Fruit fly (Drosophila melanogaster) whole organism, embryonic: ENCODE measurements around the gene Nak.

ENCODE experiments used
- Atf3 ChIP-seq: fragments of 200-800 bp; sonication (Bioruptor generic); optimal IDR thresholded peaks from 3 replicates; lab custom pipeline; 2016; ENCODE audit warnings: missing biosample characterization, missing genetic modification characterization
- Awh ChIP-seq: fragments of 200-800 bp; sonication (Bioruptor generic); IDR thresholded peaks from 2 replicates; pipeline ENCODE4, ENCODE4 v1.3.6; 2022; ENCODE audit warnings: missing biosample characterization, missing genetic modification characterization
- Bgb ChIP-seq: fragments of 200-800 bp; sonication (Bioruptor generic); IDR thresholded peaks from 2 replicates; pipeline ENCODE4 v1.3.6; 2022; ENCODE audit warnings: missing biosample characterization, missing genetic modification characterization; ENCODE audit not compliant: partially characterized antibody
- BtbVII ChIP-seq: fragments of 200-800 bp; sonication (Bioruptor generic); optimal IDR thresholded peaks from 3 replicates; lab custom pipeline; 2017; ENCODE audit warnings: missing biosample characterization, mild to moderate bottlenecking, missing genetic modification characterization
- CG10209 ChIP-seq: fragments of 200-800 bp; sonication (Bioruptor generic); optimal IDR thresholded peaks from 3 replicates; lab custom pipeline; 2017; ENCODE audit warnings: missing biosample characterization, mild to moderate bottlenecking, missing genetic modification characterization, missing genetic modification reagents
- CG10267 ChIP-seq: fragments of 200-800 bp; sonication (Bioruptor generic); optimal IDR thresholded peaks from 2 replicates; lab custom pipeline; 2018; ENCODE audit warnings: missing biosample characterization, mild to moderate bottlenecking, missing genetic modification characterization, moderate library complexity
- CG10274 ChIP-seq: fragments of 200-800 bp; sonication (Bioruptor generic); optimal IDR thresholded peaks from 3 replicates; lab custom pipeline; 2017; ENCODE audit warnings: missing biosample characterization, mild to moderate bottlenecking, missing genetic modification characterization
- CG10565 ChIP-seq: fragments of 200-800 bp; sonication (Bioruptor generic); optimal IDR thresholded peaks from 3 replicates; lab custom pipeline; 2016; ENCODE audit warnings: missing biosample characterization, mild to moderate bottlenecking, missing genetic modification characterization
- CG12104 ChIP-seq: fragments of 200-800 bp; sonication (Bioruptor generic); optimal IDR thresholded peaks from 3 replicates; lab custom pipeline; 2016; ENCODE audit warnings: missing biosample characterization, missing genetic modification characterization
- CG13894 ChIP-seq: fragments of 200-800 bp; sonication (Bioruptor generic); optimal IDR thresholded peaks from 3 replicates; lab custom pipeline; 2018; ENCODE audit warnings: missing biosample characterization, mild to moderate bottlenecking, missing genetic modification characterization, moderate library complexity
- CG15514 ChIP-seq: fragments of 200-800 bp; sonication (Bioruptor generic); optimal IDR thresholded peaks from 3 replicates; lab custom pipeline; 2017; ENCODE audit warnings: missing biosample characterization, missing genetic modification characterization, mild to moderate bottlenecking, moderate library complexity, missing genetic modification reagents
- CG16779 ChIP-seq: fragments of 200-800 bp; sonication (Bioruptor generic); IDR thresholded peaks from 2 replicates; pipeline ENCODE4 v1.3.6; 2022; ENCODE audit warnings: missing biosample characterization, missing genetic modification characterization
- CG17328 ChIP-seq: fragments of 200-800 bp; sonication (Bioruptor generic); IDR thresholded peaks from 2 replicates; pipeline ENCODE4 v1.3.6; 2022; ENCODE audit warnings: missing biosample characterization, missing genetic modification characterization
- CG17385 ChIP-seq: fragments of 200-800 bp; sonication (Bioruptor generic); optimal IDR thresholded peaks from 3 replicates; lab custom pipeline; 2018; ENCODE audit warnings: missing biosample characterization, mild to moderate bottlenecking, missing genetic modification characterization
- CG17802 ChIP-seq: fragments of 200-800 bp; sonication (Bioruptor generic); optimal IDR thresholded peaks from 2 replicates; lab custom pipeline; 2018; ENCODE audit warnings: missing biosample characterization, mild to moderate bottlenecking, missing genetic modification characterization, moderate library complexity
- CG18262 ChIP-seq: fragments of 200-800 bp; optimal IDR thresholded peaks from 3 replicates; lab custom pipeline; 2019; ENCODE audit warnings: missing biosample characterization, mild to moderate bottlenecking, missing genetic modification characterization, moderate library complexity
- CG2712 ChIP-seq: fragments of 200-800 bp; optimal IDR thresholded peaks from 3 replicates; lab custom pipeline; 2019; ENCODE audit warnings: missing biosample characterization, mild to moderate bottlenecking, missing genetic modification characterization, moderate library complexity
- CG6254 ChIP-seq: fragments of 200-800 bp; sonication (Bioruptor generic); optimal IDR thresholded peaks from 3 replicates; lab custom pipeline; 2017; ENCODE audit warnings: mild to moderate bottlenecking, missing biosample characterization, missing genetic modification reagents, missing genetic modification characterization
- CG7928 ChIP-seq: fragments of 200-800 bp; sonication (Bioruptor generic); optimal IDR thresholded peaks from 2 replicates; lab custom pipeline; 2017; ENCODE audit warnings: missing biosample characterization, mild to moderate bottlenecking, missing genetic modification characterization
- CG8281 ChIP-seq: fragments of 200-800 bp; sonication (Bioruptor generic); optimal IDR thresholded peaks from 2 replicates; lab custom pipeline; 2018; ENCODE audit warnings: missing biosample characterization, mild to moderate bottlenecking, missing genetic modification characterization, moderate library complexity
- CG8478 ChIP-seq: fragments of >200 bp; optimal IDR thresholded peaks from 2 replicates; lab custom pipeline; 2018
- CG8765 ChIP-seq: fragments of 200-800 bp; sonication (Bioruptor generic); IDR thresholded peaks from 2 replicates; pipeline ENCODE4 v1.3.6; 2022; ENCODE audit warnings: missing biosample characterization, missing genetic modification characterization
- Deaf1 ChIP-seq: fragments of 200-800 bp; optimal IDR thresholded peaks from 3 replicates; lab custom pipeline; 2019; ENCODE audit warnings: missing biosample characterization, mild to moderate bottlenecking, missing genetic modification characterization, moderate library complexity
- E2f1 ChIP-seq: fragments of 200-800 bp; sonication (Bioruptor generic); IDR thresholded peaks from 2 replicates; pipeline ENCODE4 v1.3.6; 2022; ENCODE audit warnings: missing biosample characterization, missing genetic modification characterization
- Hr51 ChIP-seq, 2 experiments: fragments of 200-800 bp; sonication (Bioruptor generic); optimal IDR thresholded peaks; 2 replicates in 1 of 2; 3 replicates in 1 of 2; lab custom pipeline; 2016 to 2018; ENCODE audit warnings: missing biosample characterization in 2 of 2, missing genetic modification characterization in 2 of 2, mild to moderate bottlenecking in 1 of 2, moderate library complexity in 1 of 2
- Hr78 ChIP-seq, 2 experiments: fragments of 200-800 bp in 1 of 2; fragments of >200 bp in 1 of 2; sonication (Bioruptor generic) in 1 of 2; optimal IDR thresholded peaks; 2 replicates each; lab custom pipeline; 2017 to 2019; ENCODE audit warnings: missing biosample characterization in 2 of 2, missing genetic modification characterization in 2 of 2, mild to moderate bottlenecking in 1 of 2, moderate library complexity in 1 of 2
- Mes4 ChIP-seq: fragments of 200-800 bp; sonication (Bioruptor generic); optimal IDR thresholded peaks from 2 replicates; lab custom pipeline; 2016; ENCODE audit warnings: missing biosample characterization, missing genetic modification characterization
- PHDP ChIP-seq: fragments of 200-800 bp; sonication (Bioruptor generic); optimal IDR thresholded peaks from 3 replicates; lab custom pipeline; 2018; ENCODE audit warnings: missing biosample characterization, mild to moderate bottlenecking, missing genetic modification characterization, moderate library complexity
- TFAM ChIP-seq: fragments of 200-800 bp; sonication (Bioruptor generic); optimal IDR thresholded peaks from 2 replicates; lab custom pipeline; 2017; ENCODE audit warnings: missing biosample characterization, missing genetic modification characterization, inconsistent platforms
- YL-1 ChIP-seq: fragments of 200-800 bp; sonication (Bioruptor generic); optimal IDR thresholded peaks from 3 replicates; lab custom pipeline; 2017; ENCODE audit warnings: missing biosample characterization, mild to moderate bottlenecking, missing genetic modification characterization
- ap ChIP-seq: fragments of 200-800 bp; sonication (Bioruptor generic); IDR thresholded peaks from 2 replicates; pipeline ENCODE4 v1.3.6; 2022; ENCODE audit warnings: missing biosample characterization, missing genetic modification characterization
- ase ChIP-seq: fragments of 200-800 bp; sonication (Bioruptor generic); IDR thresholded peaks from 3 replicates; pipeline ENCODE4 v1.3.6; 2022; ENCODE audit warnings: missing biosample characterization, missing genetic modification characterization
- bcd ChIP-seq: fragments of 200-800 bp; sonication (Bioruptor generic); optimal IDR thresholded peaks from 2 replicates; lab custom pipeline; 2017; ENCODE audit warnings: missing biosample characterization, mild to moderate bottlenecking, missing genetic modification characterization
- ci ChIP-seq: fragments of 200-800 bp; sonication (Bioruptor generic); IDR thresholded peaks from 3 replicates; pipeline ENCODE4 v1.3.6; 2022; ENCODE audit warnings: missing biosample characterization, missing genetic modification characterization
- dimm ChIP-seq: fragments of 200-800 bp; sonication (Bioruptor generic); IDR thresholded peaks from 2 replicates; pipeline ENCODE4 v1.3.6; 2022; ENCODE audit warnings: missing biosample characterization, missing genetic modification characterization
- fd96Cb ChIP-seq: fragments of 200-800 bp; sonication (Bioruptor generic); optimal IDR thresholded peaks from 2 replicates; lab custom pipeline; 2018; ENCODE audit warnings: missing biosample characterization, mild to moderate bottlenecking, missing genetic modification characterization, moderate library complexity
- fu2 ChIP-seq: fragments of 200-800 bp; sonication (Bioruptor generic); optimal IDR thresholded peaks from 2 replicates; lab custom pipeline; 2016; ENCODE audit warnings: missing biosample characterization, missing genetic modification characterization
- jing ChIP-seq: fragments of 200-800 bp; sonication (Bioruptor generic); optimal IDR thresholded peaks from 2 replicates; lab custom pipeline; 2018; ENCODE audit warnings: missing biosample characterization, mild to moderate bottlenecking, missing genetic modification characterization
- luna ChIP-seq: fragments of 200-800 bp; sonication (Bioruptor generic); optimal IDR thresholded peaks from 2 replicates; lab custom pipeline; 2016; ENCODE audit warnings: missing biosample characterization, missing genetic modification characterization
- nau ChIP-seq: fragments of 200-800 bp; sonication (Bioruptor generic); optimal IDR thresholded peaks from 3 replicates; lab custom pipeline; 2017; ENCODE audit warnings: missing biosample characterization, mild to moderate bottlenecking, missing genetic modification characterization, missing genetic modification reagents
- oc ChIP-seq: fragments of 200-800 bp; sonication (Bioruptor generic); optimal IDR thresholded peaks from 2 replicates; lab custom pipeline; 2018; ENCODE audit warnings: missing biosample characterization, mild to moderate bottlenecking, missing genetic modification characterization, moderate library complexity
- peb ChIP-seq: fragments of 200-800 bp; sonication (Bioruptor generic); IDR thresholded peaks from 2 replicates; pipeline ENCODE4 v1.3.6; 2022; ENCODE audit warnings: missing biosample characterization, missing genetic modification characterization
- row ChIP-seq: fragments of 200-800 bp; sonication (Bioruptor generic); IDR thresholded peaks from 3 replicates; pipeline ENCODE4 v1.3.6; 2022; ENCODE audit warnings: missing biosample characterization, missing genetic modification characterization
- sc ChIP-seq, 3 experiments: fragments of >200 bp in 2 of 3; fragments of 200-800 bp in 1 of 3; sonication (Bioruptor generic) in 1 of 3; optimal IDR thresholded peaks; 2 replicates in 2 of 3; 3 replicates in 1 of 3; lab custom pipeline; 2017; ENCODE audit warnings: mild to moderate bottlenecking in 1 of 3, missing biosample characterization in 1 of 3, missing genetic modification characterization in 1 of 3, missing genetic modification reagents in 1 of 3
- stwl ChIP-seq: fragments of 200-800 bp; sonication (Bioruptor generic); optimal IDR thresholded peaks from 3 replicates; lab custom pipeline; 2018; ENCODE audit warnings: missing biosample characterization, mild to moderate bottlenecking, missing genetic modification characterization, moderate library complexity
- unpg ChIP-seq: fragments of 200-800 bp; sonication (Bioruptor generic); optimal IDR thresholded peaks from 3 replicates; lab custom pipeline; 2018; ENCODE audit warnings: missing biosample characterization, mild to moderate bottlenecking, missing genetic modification characterization, moderate library complexity
- vnd ChIP-seq: fragments of 200-800 bp; sonication (Bioruptor generic); IDR thresholded peaks from 3 replicates; pipeline ENCODE4 v1.3.6; 2022; ENCODE audit warnings: missing biosample characterization, missing genetic modification characterization; ENCODE audit not compliant: partially characterized antibody
- vvl ChIP-seq: fragments of 200-800 bp; sonication (Bioruptor generic); IDR thresholded peaks from 2 replicates; pipeline ENCODE4 v1.3.6; 2022; ENCODE audit warnings: missing biosample characterization, missing genetic modification characterization

The Nak gene

dm6 chr2L:18946636-18947514 lies 21.7 kb downstream of the Nak start (continued):
- TF ChIP-seq sc (optimal IDR thresholded peaks at IDR 0.05; lab: Kevin White, UChicago) (no peak), sc (GFP tag; optimal IDR thresholded peaks at IDR 0.05; lab: Kevin White, UChicago) (peak; percentile 46), oc (tag; lab: Kevin White, UChicago) (no peak), BtbVII (GFP tag; lab: Kevin White, UChicago) (no peak), CG2712 (peak; percentile 77), vnd (GFP tag; lab: Robert Waterston, UW) (no peak), nau (GFP tag; lab: Kevin White, UChicago) (no peak), YL-1 (GFP tag; lab: Kevin White, UChicago) (no peak), vvl (GFP tag; lab: Robert Waterston, UW) (no peak), Awh (no peak), CG13894 (tag; lab: Kevin White, UChicago) (no peak), CG10209 (GFP tag; lab: Kevin White, UChicago) (peak; percentile 15), CG8478 (lab: Kevin White, UChicago) (no peak), stwl (tag; lab: Kevin White, UChicago) (no peak), CG17328 (GFP tag; lab: Robert Waterston, UW) (no peak), CG10267 (tag; lab: Kevin White, UChicago) (peak; percentile 48), CG12104 (GFP tag; lab: Kevin White, UChicago) (no peak), row (GFP tag; lab: Robert Waterston, UW) (0 out of 3 replicates have a peak, but pooled peaks have one; percentile 29), CG8765 (GFP tag; lab: Robert Waterston, UW) (no peak), jing (GFP tag; lab: Kevin White, UChicago) (no peak), CG7928 (GFP tag; lab: Kevin White, UChicago) (no peak), CG17385 (GFP tag; lab: Kevin White, UChicago) (peak; percentile 77), Deaf1 (tag; lab: Kevin White, UChicago) (no peak), peb (no peak), Mes4 (GFP tag; lab: Kevin White, UChicago) (no peak), bcd (GFP tag; lab: Kevin White, UChicago) (no peak), CG10565 (GFP tag; lab: Kevin White, UChicago) (no peak), fd96Cb (tag; lab: Kevin White, UChicago) (peak; percentile 25), CG16779 (no peak), TFAM (GFP tag; lab: Kevin White, UChicago) (no peak), E2f1 (GFP tag; lab: Robert Waterston, UW) (no peak), Hr78 (GFP tag; optimal IDR thresholded peaks at IDR 0.05; lab: Kevin White, UChicago) (no peak), ci (GFP tag; lab: Robert Waterston, UW) (no peak), CG18262 (tag; lab: Kevin White, UChicago) (peak; percentile 80), CG15514 (GFP tag; lab: Kevin White, UChicago) (no peak), PHDP (peak; percentile 26), CG17802 (tag; lab: Kevin White, UChicago) (no peak), luna (no peak), ap (GFP tag; lab: Robert Waterston, UW) (no peak), fu2 (GFP tag; lab: Kevin White, UChicago) (no peak), CG10274 (GFP tag; lab: Kevin White, UChicago) (no peak), Atf3 (GFP tag; lab: Kevin White, UChicago) (no peak), CG8281 (no peak), unpg (GFP tag; lab: Kevin White, UChicago) (peak; percentile 44), dimm (GFP tag; lab: Robert Waterston, UW) (no peak), CG6254 (GFP tag; lab: Kevin White, UChicago) (peak; percentile 14), Bgb (GFP tag; lab: Robert Waterston, UW) (no peak), Hr51 (GFP tag; optimal IDR thresholded peaks at IDR 0.05; lab: Kevin White, UChicago) (no peak), ase (GFP tag; lab: Robert Waterston, UW) (no peak)
